Fruit fly (Drosophila melanogaster) whole organism, embryonic: ENCODE data around the gene CG34462.
A peak's percentile ranks its signal among the peaks of the same experiment; 100 is the strongest.

Experiments used
- CG1024 ChIP-seq: fragments of 200-800 bp; sonication (Bioruptor generic); IDR thresholded peaks from 2 replicates; pipeline ENCODE4 v1.3.6; 2022; ENCODE audit warnings: missing biosample characterization, missing genetic modification characterization
- CG10565 ChIP-seq: fragments of 200-800 bp; sonication (Bioruptor generic); optimal IDR thresholded peaks from 3 replicates; lab custom pipeline; 2016; ENCODE audit warnings: missing biosample characterization, mild to moderate bottlenecking, missing genetic modification characterization
- CG10654 ChIP-seq: fragments of 200-800 bp; sonication (Bioruptor generic); optimal IDR thresholded peaks from 2 replicates; lab custom pipeline; 2016; ENCODE audit warnings: missing biosample characterization, missing genetic modification characterization
- CG11247 ChIP-seq: fragments of 200-800 bp; sonication (Bioruptor generic); IDR thresholded peaks from 2 replicates; pipeline ENCODE4 v1.3.6; 2022; ENCODE audit warnings: missing biosample characterization, missing genetic modification characterization
- CG11504 ChIP-seq: fragments of 200-800 bp; sonication (Bioruptor generic); optimal IDR thresholded peaks from 3 replicates; lab custom pipeline; 2019; ENCODE audit warnings: missing biosample characterization, mild to moderate bottlenecking, missing genetic modification characterization, moderate library complexity
- CG11695 ChIP-seq: fragments of 200-800 bp; sonication (Bioruptor generic); IDR thresholded peaks from 3 replicates; pipeline ENCODE4 v1.3.6; 2022; ENCODE audit warnings: missing biosample characterization, missing genetic modification characterization
- CG13296 ChIP-seq: fragments of 200-800 bp; sonication (Bioruptor generic); optimal IDR thresholded peaks from 3 replicates; lab custom pipeline; 2018; ENCODE audit warnings: missing biosample characterization, mild to moderate bottlenecking, missing genetic modification characterization
- CG13424 ChIP-seq: fragments of 200-800 bp; sonication (Bioruptor generic); optimal IDR thresholded peaks from 2 replicates; lab custom pipeline; 2019; ENCODE audit warnings: missing biosample characterization, mild to moderate bottlenecking, missing genetic modification characterization, moderate library complexity
- CG14710 ChIP-seq: fragments of 200-800 bp; sonication (Bioruptor generic); optimal IDR thresholded peaks from 3 replicates; lab custom pipeline; 2019; ENCODE audit warnings: missing biosample characterization, mild to moderate bottlenecking, missing genetic modification characterization, moderate library complexity
- CG15011 ChIP-seq: fragments of 200-800 bp; sonication (Bioruptor generic); optimal IDR thresholded peaks from 3 replicates; lab custom pipeline; 2018; ENCODE audit warnings: missing biosample characterization, mild to moderate bottlenecking, missing genetic modification characterization
- CG1647 ChIP-seq: fragments of 200-800 bp; sonication (Bioruptor generic); optimal IDR thresholded peaks from 3 replicates; lab custom pipeline; 2016; ENCODE audit warnings: missing biosample characterization, missing genetic modification characterization
- CG17359 ChIP-seq: fragments of 200-800 bp; sonication (Bioruptor generic); optimal IDR thresholded peaks from 3 replicates; lab custom pipeline; 2018; ENCODE audit warnings: missing biosample characterization, mild to moderate bottlenecking, missing genetic modification characterization, moderate library complexity
- CG17385 ChIP-seq: fragments of 200-800 bp; sonication (Bioruptor generic); optimal IDR thresholded peaks from 3 replicates; lab custom pipeline; 2018; ENCODE audit warnings: missing biosample characterization, mild to moderate bottlenecking, missing genetic modification characterization
- CG31441 ChIP-seq: fragments of 200-800 bp; sonication (Bioruptor generic); IDR thresholded peaks from 2 replicates; pipeline ENCODE4 v1.3.6; 2022; ENCODE audit warnings: missing biosample characterization, missing genetic modification characterization
- CG4282 ChIP-seq: fragments of 200-800 bp; sonication (Bioruptor generic); optimal IDR thresholded peaks from 2 replicates; lab custom pipeline; 2016; ENCODE audit warnings: missing biosample characterization, missing genetic modification characterization
- CG6765 ChIP-seq: fragments of 200-800 bp; sonication (Bioruptor generic); optimal IDR thresholded peaks from 3 replicates; lab custom pipeline; 2017; ENCODE audit warnings: missing biosample characterization, mild to moderate bottlenecking, missing genetic modification characterization
- CG7839 ChIP-seq: fragments of 200-800 bp; sonication (Bioruptor generic); optimal IDR thresholded peaks from 3 replicates; lab custom pipeline; 2018; ENCODE audit warnings: missing biosample characterization, mild to moderate bottlenecking, missing genetic modification characterization, moderate library complexity
- CG7987 ChIP-seq: fragments of 200-800 bp; sonication (Bioruptor generic); optimal IDR thresholded peaks from 2 replicates; lab custom pipeline; 2018; ENCODE audit warnings: missing biosample characterization, mild to moderate bottlenecking, missing genetic modification characterization, moderate library complexity
- CG9797 ChIP-seq: fragments of 200-800 bp; sonication (Bioruptor generic); optimal IDR thresholded peaks from 3 replicates; lab custom pipeline; 2018; ENCODE audit warnings: missing biosample characterization, mild to moderate bottlenecking, missing genetic modification characterization
- CG9876 ChIP-seq: fragments of 200-800 bp; sonication (Bioruptor generic); optimal IDR thresholded peaks from 2 replicates; lab custom pipeline; 2016; ENCODE audit warnings: missing biosample characterization, missing genetic modification characterization
- Dbx ChIP-seq: fragments of 200-800 bp; sonication (Bioruptor generic); IDR thresholded peaks from 3 replicates; pipeline ENCODE4 v1.3.6; 2022; ENCODE audit warnings: missing biosample characterization, missing genetic modification characterization
- E2f1 ChIP-seq: fragments of 200-800 bp; sonication (Bioruptor generic); IDR thresholded peaks from 2 replicates; pipeline ENCODE4 v1.3.6; 2022; ENCODE audit warnings: missing biosample characterization, missing genetic modification characterization
- Fer1 ChIP-seq: fragments of 200-800 bp; sonication (Bioruptor generic); optimal IDR thresholded peaks from 2 replicates; lab custom pipeline; 2017; ENCODE audit warnings: missing biosample characterization, mild to moderate bottlenecking, missing genetic modification characterization
- HHEX ChIP-seq: fragments of 200-800 bp; sonication (Bioruptor generic); optimal IDR thresholded peaks from 3 replicates; lab custom pipeline; 2017; ENCODE audit warnings: missing biosample characterization, mild to moderate bottlenecking, missing genetic modification characterization, missing genetic modification reagents
- Hand ChIP-seq: fragments of 200-800 bp; sonication (Bioruptor generic); optimal IDR thresholded peaks from 2 replicates; lab custom pipeline; 2017; ENCODE audit warnings: mild to moderate bottlenecking, missing biosample characterization, missing genetic modification reagents, missing genetic modification characterization
- HmgZ ChIP-seq: fragments of 200-800 bp; sonication (Bioruptor generic); optimal IDR thresholded peaks from 2 replicates; lab custom pipeline; 2018; ENCODE audit warnings: missing biosample characterization, mild to moderate bottlenecking, missing genetic modification characterization
- Hmr ChIP-seq: fragments of 200-800 bp; sonication (Bioruptor generic); optimal IDR thresholded peaks from 3 replicates; lab custom pipeline; 2017; ENCODE audit warnings: mild to moderate bottlenecking, missing biosample characterization, missing genetic modification reagents, missing genetic modification characterization
- Hr51 ChIP-seq, 2 experiments: fragments of 200-800 bp; sonication (Bioruptor generic); optimal IDR thresholded peaks; 2 replicates in 1 of 2; 3 replicates in 1 of 2; lab custom pipeline; 2016 to 2018; ENCODE audit warnings: missing biosample characterization in 2 of 2, missing genetic modification characterization in 2 of 2, mild to moderate bottlenecking in 1 of 2, moderate library complexity in 1 of 2
- Nf-YA ChIP-seq: fragments of 200-800 bp; sonication (Bioruptor generic); IDR thresholded peaks from 2 replicates; pipeline ENCODE4 v1.3.6; 2022; ENCODE audit warnings: missing biosample characterization, missing genetic modification characterization
- Oli ChIP-seq: fragments of 200-800 bp; sonication (Bioruptor generic); optimal IDR thresholded peaks from 2 replicates; lab custom pipeline; 2018; ENCODE audit warnings: missing biosample characterization, mild to moderate bottlenecking, missing genetic modification characterization, moderate library complexity
- PHDP ChIP-seq: fragments of 200-800 bp; sonication (Bioruptor generic); optimal IDR thresholded peaks from 3 replicates; lab custom pipeline; 2018; ENCODE audit warnings: missing biosample characterization, mild to moderate bottlenecking, missing genetic modification characterization, moderate library complexity
- Spps ChIP-seq: fragments of 200-800 bp; sonication (Bioruptor generic); optimal IDR thresholded peaks from 2 replicates; lab custom pipeline; 2018; ENCODE audit warnings: missing biosample characterization, mild to moderate bottlenecking, missing genetic modification characterization
- Taf1 ChIP-seq: fragments of 200-800 bp; sonication (Bioruptor generic); IDR thresholded peaks from 2 replicates; pipeline ENCODE4 v1.3.6; 2022; ENCODE audit warnings: missing biosample characterization, missing genetic modification characterization
- Tbp ChIP-seq: fragments of >200 bp; optimal IDR thresholded peaks from 2 replicates; lab custom pipeline; 2018; ENCODE audit warnings: missing biosample characterization, missing genetic modification characterization
- Trl ChIP-seq, 3 experiments: fragments of >200 bp in 2 of 3; fragments of 200-800 bp in 1 of 3; sonication (Bioruptor generic) in 1 of 3; optimal IDR thresholded peaks; 2 replicates in 1 of 3; 3 replicates in 2 of 3; lab custom pipeline; 2016 to 2017; ENCODE audit warnings: missing biosample characterization in 1 of 3, missing genetic modification characterization in 1 of 3
- YL-1 ChIP-seq: fragments of 200-800 bp; sonication (Bioruptor generic); optimal IDR thresholded peaks from 3 replicates; lab custom pipeline; 2017; ENCODE audit warnings: missing biosample characterization, mild to moderate bottlenecking, missing genetic modification characterization
- abd-A ChIP-seq: fragments of 200-800 bp; sonication (Bioruptor generic); optimal IDR thresholded peaks from 3 replicates; lab custom pipeline; 2019; ENCODE audit warnings: missing biosample characterization, mild to moderate bottlenecking, missing genetic modification characterization, moderate library complexity
- cg ChIP-seq: fragments of 200-800 bp; sonication (Bioruptor generic); optimal IDR thresholded peaks from 3 replicates; lab custom pipeline; 2019; ENCODE audit warnings: missing biosample characterization, mild to moderate bottlenecking, missing genetic modification characterization, moderate library complexity
- chinmo ChIP-seq: fragments of 200-800 bp; sonication (Bioruptor generic); IDR thresholded peaks from 4 replicates; pipeline ENCODE4 v1.3.6; 2022; ENCODE audit warnings: missing biosample characterization, missing genetic modification characterization; ENCODE audit not compliant: partially characterized antibody
- dmrt99B ChIP-seq: fragments of 200-800 bp; sonication (Bioruptor generic); optimal IDR thresholded peaks from 2 replicates; lab custom pipeline; 2018; ENCODE audit warnings: missing biosample characterization, mild to moderate bottlenecking, missing genetic modification characterization, moderate library complexity
- ewg ChIP-seq: fragments of 200-800 bp; sonication (Bioruptor generic); optimal IDR thresholded peaks from 3 replicates; lab custom pipeline; 2017; ENCODE audit warnings: mild to moderate bottlenecking, missing biosample characterization, missing genetic modification reagents, missing genetic modification characterization
- her ChIP-seq: fragments of 200-800 bp; sonication (Bioruptor generic); optimal IDR thresholded peaks from 2 replicates; lab custom pipeline; 2016; ENCODE audit warnings: missing biosample characterization, missing genetic modification characterization
- insv ChIP-seq, 2 experiments: fragments of 200-800 bp; sonication (Bioruptor generic); optimal IDR thresholded peaks; 3 replicates each; lab custom pipeline; 2016 to 2018; ENCODE audit warnings: missing biosample characterization in 2 of 2, missing genetic modification characterization in 2 of 2
- inv ChIP-seq: fragments of 200-800 bp; sonication (Bioruptor generic); IDR thresholded peaks from 2 replicates; pipeline ENCODE4 v1.3.6; 2022; ENCODE audit warnings: missing biosample characterization, missing genetic modification characterization; ENCODE audit not compliant: partially characterized antibody
- mam ChIP-seq: fragments of 200-800 bp; sonication (Bioruptor generic); optimal IDR thresholded peaks from 3 replicates; lab custom pipeline; 2016; ENCODE audit warnings: missing biosample characterization, missing genetic modification characterization
- schlank ChIP-seq: fragments of 200-800 bp; sonication (Bioruptor generic); optimal IDR thresholded peaks from 2 replicates; lab custom pipeline; 2018; ENCODE audit warnings: missing biosample characterization, mild to moderate bottlenecking, missing genetic modification characterization
- sqz ChIP-seq: fragments of 200-800 bp; sonication (Bioruptor generic); optimal IDR thresholded peaks from 3 replicates; lab custom pipeline; 2018; ENCODE audit warnings: missing biosample characterization, mild to moderate bottlenecking, missing genetic modification characterization
- vnd ChIP-seq: fragments of 200-800 bp; sonication (Bioruptor generic); IDR thresholded peaks from 3 replicates; pipeline ENCODE4 v1.3.6; 2022; ENCODE audit warnings: missing biosample characterization, missing genetic modification characterization; ENCODE audit not compliant: partially characterized antibody
- vvl ChIP-seq: fragments of 200-800 bp; sonication (Bioruptor generic); IDR thresholded peaks from 2 replicates; pipeline ENCODE4 v1.3.6; 2022; ENCODE audit warnings: missing biosample characterization, missing genetic modification characterization
- zen2 ChIP-seq: fragments of 200-800 bp; sonication (Bioruptor generic); IDR thresholded peaks from 3 replicates; pipeline ENCODE4 v1.3.6; 2022; ENCODE audit warnings: missing biosample characterization, missing genetic modification characterization; ENCODE audit not compliant: partially characterized antibody

Gene CG34462

dm6 chr3L:8288396-8288795 lies 40.0 kb upstream of the CG34462 start (continued):
- TF ChIP-seq E2f1 (GFP tag; lab: Robert Waterston, UW), result no peak
- TF ChIP-seq Fer1 (GFP tag; lab: Kevin White, UChicago), result no peak
- peak; percentile 25 for TF ChIP-seq CG13296 (GFP tag; lab: Kevin White, UChicago)
- peak; percentile 17 for TF ChIP-seq dmrt99B
- TF ChIP-seq Hand, result no peak
- TF ChIP-seq CG13424 (tag; lab: Kevin White, UChicago), result peak; percentile 36
- TF ChIP-seq CG17385, result no peak
- TF ChIP-seq CG7987 (GFP tag; lab: Kevin White, UChicago), result no peak
- TF ChIP-seq CG17359 (tag; lab: Kevin White, UChicago), result no peak
- no peak for TF ChIP-seq sqz (GFP tag; lab: Kevin White, UChicago)
- TF ChIP-seq vvl (GFP tag; lab: Robert Waterston, UW), result no peak
- no peak for TF ChIP-seq ewg (GFP tag; lab: Kevin White, UChicago)
- TF ChIP-seq CG14710 (tag; lab: Kevin White, UChicago), result no peak
- no peak for TF ChIP-seq inv (GFP tag; lab: Robert Waterston, UW)
- TF ChIP-seq Oli (tag; lab: Kevin White, UChicago), result peak; percentile 41
- no peak for TF ChIP-seq schlank (tag; lab: Kevin White, UChicago)
- no peak for TF ChIP-seq zen2
- TF ChIP-seq chinmo, result no peak
- TF ChIP-seq CG9876 (GFP tag; lab: Kevin White, UChicago), result no peak
- TF ChIP-seq CG10654 (GFP tag; lab: Kevin White, UChicago), result no peak
- TF ChIP-seq Nf-YA (GFP tag; lab: Robert Waterston, UW), result no peak
- no peak for TF ChIP-seq CG6765 (GFP tag; lab: Kevin White, UChicago)
- peak; percentile 36 for TF ChIP-seq CG11504
- no peak for TF ChIP-seq CG4282
- no peak for TF ChIP-seq Trl (optimal IDR thresholded peaks at IDR 0.05; lab: Kevin White, UChicago)
- no peak for TF ChIP-seq Trl (GFP tag; optimal IDR thresholded peaks at IDR 0.05; lab: Kevin White, UChicago)
- no peak for TF ChIP-seq CG1647 (GFP tag; lab: Kevin White, UChicago)
- peak; percentile 0 for TF ChIP-seq Hmr (GFP tag; lab: Kevin White, UChicago)
- peak; percentile 24 for TF ChIP-seq mam (GFP tag; lab: Kevin White, UChicago)
- TF ChIP-seq her (GFP tag; lab: Kevin White, UChicago), result no peak
- TF ChIP-seq Dbx (GFP tag; lab: Robert Waterston, UW), result no peak
- TF ChIP-seq CG1024 (GFP tag; lab: Robert Waterston, UW), result no peak
- no peak for TF ChIP-seq YL-1 (GFP tag; lab: Kevin White, UChicago)
- TF ChIP-seq HHEX (GFP tag; lab: Kevin White, UChicago), result no peak
- 0 out of 2 replicates have a peak, but pooled peaks have one; percentile 14 for TF ChIP-seq CG31441 (GFP tag; lab: Robert Waterston, UW)
- no peak for TF ChIP-seq Taf1 (GFP tag; lab: Robert Waterston, UW)
- no peak for TF ChIP-seq vnd (GFP tag; lab: Robert Waterston, UW)
- TF ChIP-seq CG15011 (GFP tag; lab: Kevin White, UChicago), result no peak
- TF ChIP-seq Tbp (GFP tag; lab: Kevin White, UChicago), result no peak
- TF ChIP-seq CG11695 (GFP tag; lab: Robert Waterston, UW), result no peak
- no peak for TF ChIP-seq cg
- TF ChIP-seq insv (GFP tag; optimal IDR thresholded peaks at IDR 0.05; lab: Kevin White, UChicago), result no peak
- no peak for TF ChIP-seq Spps (tag; lab: Kevin White, UChicago)
- TF ChIP-seq PHDP (tag; lab: Kevin White, UChicago), result peak; percentile 38
- TF ChIP-seq CG10565, result no peak
- TF ChIP-seq Hr51 (GFP tag; optimal IDR thresholded peaks at IDR 0.05; lab: Kevin White, UChicago), result peak in 1 of 2 experiments; percentile 45
- no peak for TF ChIP-seq HmgZ
- TF ChIP-seq CG11247 (GFP tag; lab: Robert Waterston, UW), result no peak
- TF ChIP-seq CG7839 (tag; lab: Kevin White, UChicago), result peak; percentile 37
- TF ChIP-seq CG9797 (GFP tag; lab: Kevin White, UChicago), result no peak
- no peak for TF ChIP-seq abd-A (tag; lab: Kevin White, UChicago)
